Worm (Caenorhabditis elegans): ENCODE measurements around the gene F45G2.9.

F45G2.9 gene

DNA sequence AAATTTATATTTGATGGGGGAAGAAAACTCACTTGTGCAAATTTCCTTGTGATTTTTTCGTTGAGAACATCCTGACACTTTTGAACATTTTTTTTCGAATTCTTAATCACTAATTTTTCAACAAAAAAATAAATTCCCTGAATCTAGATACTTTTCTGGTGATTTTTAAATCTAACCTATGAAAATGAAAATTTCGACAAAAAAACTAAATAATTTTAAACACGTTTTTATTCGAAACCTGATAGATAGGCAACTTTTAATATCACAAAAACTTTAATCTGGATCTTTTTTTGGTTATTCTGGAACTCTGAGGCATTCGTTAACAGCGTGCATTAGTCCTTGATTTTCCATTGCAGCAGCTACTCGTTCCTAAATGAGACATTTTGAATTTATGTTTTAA lies at the start of gene F45G2.9:
Gene F45G2.9, minus strand, starts transcription at position 101 of the 400 bp plus-strand sequence.
- no peak for TF ChIP-seq lin-13 (GFP tag; optimal IDR thresholded peaks at IDR 0.05)
- TF ChIP-seq nhr-23 (tag; optimal IDR thresholded peaks at IDR 0.05): no peak
- no peak for TF ChIP-seq nhr-25 (tag; optimal IDR thresholded peaks at IDR 0.05)
- no peak for TF ChIP-seq ama-1 (optimal IDR thresholded peaks at IDR 0.05)
- TF ChIP-seq nhr-6 (tag; optimal IDR thresholded peaks at IDR 0.05): no peak
- no peak for TF ChIP-seq nhr-21 (tag; optimal IDR thresholded peaks at IDR 0.05)
- no peak for TF ChIP-seq lin-11 (tag; optimal IDR thresholded peaks at IDR 0.05)
- no peak for TF ChIP-seq elt-3 (tag; optimal IDR thresholded peaks at IDR 0.05)
- TF ChIP-seq nhr-11 (tag; optimal IDR thresholded peaks at IDR 0.05): no peak
- no peak for TF ChIP-seq nhr-10 (tag; optimal IDR thresholded peaks at IDR 0.05)
- no peak for TF ChIP-seq snpc-4 (tag; optimal IDR thresholded peaks at IDR 0.05)
- no peak for TF ChIP-seq C34F6.9 (tag; optimal IDR thresholded peaks at IDR 0.05)

DNA sequence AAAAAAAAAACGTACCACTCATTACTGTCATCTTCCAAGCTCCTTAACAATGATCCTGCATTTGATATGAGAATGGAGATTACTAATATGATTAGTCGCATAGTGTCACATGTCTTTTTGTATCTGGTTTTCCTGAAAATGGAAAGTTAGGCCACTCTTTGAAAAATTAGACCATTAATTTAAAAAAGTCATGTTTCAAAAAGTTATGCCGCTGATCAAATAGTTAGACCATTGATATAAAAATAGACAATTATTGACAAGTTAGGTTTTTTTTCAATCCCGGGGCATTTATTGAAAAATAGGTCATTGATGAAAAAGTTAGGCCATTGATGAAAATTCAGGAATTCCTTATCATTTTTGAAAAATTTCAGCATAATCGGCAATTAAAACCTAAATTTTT lies 47.3 kb upstream of the F45G2.9 start, which contains the start of gene acc-4:
Gene acc-4, minus strand, starts transcription at position 101 of the 400 bp plus-strand sequence.
- TF ChIP-seq peb-1 (tag; optimal IDR thresholded peaks at IDR 0.05) (no peak), lin-39 (tag; optimal IDR thresholded peaks at IDR 0.05) (no peak), lin-11 (tag; optimal IDR thresholded peaks at IDR 0.05) (no peak), R02D3.7 (tag; optimal IDR thresholded peaks at IDR 0.05) (no peak)

DNA sequence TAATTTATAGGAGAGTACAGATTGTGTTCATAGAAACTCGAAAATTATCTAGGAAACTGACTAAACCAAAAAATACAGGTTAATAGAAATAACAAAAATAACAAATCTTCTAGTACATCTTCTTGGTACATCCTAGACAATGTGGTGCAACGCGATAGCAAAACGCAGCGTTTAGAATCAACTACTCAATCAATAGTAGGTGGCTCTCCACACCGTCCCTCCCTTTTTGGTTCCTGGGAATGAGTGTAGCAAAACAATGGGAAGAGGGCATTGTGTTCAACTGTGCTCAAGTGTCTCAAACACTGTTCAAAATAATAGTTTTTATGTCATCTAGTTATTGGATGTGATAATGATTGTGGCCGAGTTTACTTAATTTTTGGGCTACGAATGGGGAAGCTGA lies 39.9 kb upstream of the F45G2.9 start, which contains the start of gene T27E9.6:
Gene T27E9.6, minus strand, starts transcription at position 101 of the 400 bp plus-strand sequence.
- no peak for TF ChIP-seq elt-1 (tag; optimal IDR thresholded peaks at IDR 0.05)
- no peak for TF ChIP-seq dmd-4 (tag; optimal IDR thresholded peaks at IDR 0.05)
- TF ChIP-seq fos-1 (tag; optimal IDR thresholded peaks at IDR 0.05): no peak
- no peak for TF ChIP-seq skn-1 (tag; optimal IDR thresholded peaks at IDR 0.05)
- no peak for TF ChIP-seq blmp-1 (tag; optimal IDR thresholded peaks at IDR 0.05; ENCODE audit: insufficient read depth)
- TF ChIP-seq nhr-11 (tag; optimal IDR thresholded peaks at IDR 0.05): no peak
- no peak for TF ChIP-seq lin-13 (GFP tag; optimal IDR thresholded peaks at IDR 0.05)
- TF ChIP-seq nhr-23 (tag; optimal IDR thresholded peaks at IDR 0.05): no peak
- no peak for TF ChIP-seq elt-3 (tag; optimal IDR thresholded peaks at IDR 0.05)
- TF ChIP-seq ztf-4 (tag; optimal IDR thresholded peaks at IDR 0.05): no peak
- TF ChIP-seq peb-1 (tag; optimal IDR thresholded peaks at IDR 0.05): no peak
- no peak for TF ChIP-seq nhr-6 (tag; optimal IDR thresholded peaks at IDR 0.05)
- TF ChIP-seq nhr-10 (tag; optimal IDR thresholded peaks at IDR 0.05): no peak
- TF ChIP-seq aly-2 (tag; optimal IDR thresholded peaks at IDR 0.05): no peak
- no peak for TF ChIP-seq mbf-1 (tag; optimal IDR thresholded peaks at IDR 0.05)
- TF ChIP-seq sma-9 (GFP tag; optimal IDR thresholded peaks at IDR 0.05): no peak
- no peak for TF ChIP-seq sma-9 (tag; optimal IDR thresholded peaks at IDR 0.05)
- no peak for TF ChIP-seq nhr-129 (tag; optimal IDR thresholded peaks at IDR 0.05)
- no peak for TF ChIP-seq F13H6.1 (tag; optimal IDR thresholded peaks at IDR 0.05)
- TF ChIP-seq unc-55 (GFP tag; optimal IDR thresholded peaks at IDR 0.05): no peak
- TF ChIP-seq ztf-11 (tag; optimal IDR thresholded peaks at IDR 0.05): no peak

DNA sequence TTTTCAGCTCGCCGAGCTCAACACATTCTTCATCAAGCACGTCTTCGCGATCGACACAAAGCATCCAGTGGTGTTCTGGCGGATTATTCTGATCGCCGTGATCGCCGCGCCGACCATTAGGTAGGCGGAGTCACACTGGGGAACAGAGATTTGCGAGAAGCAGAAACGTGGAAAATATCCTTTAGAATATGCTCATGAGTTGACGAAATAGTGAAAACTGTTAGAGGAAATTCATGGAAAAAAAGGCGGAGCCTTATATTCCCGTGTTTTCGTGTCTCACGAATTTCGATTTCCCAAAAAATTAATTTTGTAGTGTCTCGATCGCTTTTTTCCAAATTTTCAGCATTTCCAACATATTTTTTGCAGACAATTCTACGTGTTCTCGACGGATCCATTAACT lies 37.7 kb upstream of the F45G2.9 start:
- TF ChIP-seq gmeb-1 (tag; optimal IDR thresholded peaks at IDR 0.05) (no peak), lin-11 (tag; optimal IDR thresholded peaks at IDR 0.05) (no peak), C34F6.9 (tag; optimal IDR thresholded peaks at IDR 0.05) (no peak), sma-3 (GFP tag; optimal IDR thresholded peaks at IDR 0.05) (no peak), blmp-1 (tag; optimal IDR thresholded peaks at IDR 0.05; ENCODE audit: insufficient read depth) (no peak), R02D3.7 (tag; optimal IDR thresholded peaks at IDR 0.05) (no peak), nhr-129 (tag; optimal IDR thresholded peaks at IDR 0.05) (no peak), unc-62 (GFP tag; optimal IDR thresholded peaks at IDR 0.05) (no peak), ceh-82 (tag; optimal IDR thresholded peaks at IDR 0.05) (no peak), Y55F3AM.14 (GFP tag; optimal IDR thresholded peaks at IDR 0.05) (no peak), fos-1 (tag; optimal IDR thresholded peaks at IDR 0.05) (no peak), nhr-10 (tag; optimal IDR thresholded peaks at IDR 0.05) (no peak), sma-9 (GFP tag; optimal IDR thresholded peaks at IDR 0.05) (no peak), sma-9 (tag; optimal IDR thresholded peaks at IDR 0.05) (no peak), nhr-11 (tag; optimal IDR thresholded peaks at IDR 0.05) (no peak), unc-39 (tag; optimal IDR thresholded peaks at IDR 0.05) (no peak), unc-55 (GFP tag; optimal IDR thresholded peaks at IDR 0.05) (no peak), nhr-237 (tag; optimal IDR thresholded peaks at IDR 0.05) (no peak), zag-1 (tag; optimal IDR thresholded peaks at IDR 0.05) (no peak), egl-27 (tag; optimal IDR thresholded peaks at IDR 0.05) (no peak), F13H6.1 (tag; optimal IDR thresholded peaks at IDR 0.05) (no peak)
